Worm (Caenorhabditis elegans): ENCODE data around the gene C25E10.7.
A peak's percentile ranks its signal among the peaks of the same experiment; 100 is the strongest.

C25E10.7 gene

ce11 chrV:9094060-9094628 is 43.1 kb upstream of the C25E10.7 start (continued):
- TF ChIP-seq ama-1 (optimal IDR thresholded peaks at IDR 0.05) (no peak), lin-39 (tag; optimal IDR thresholded peaks at IDR 0.05) (no peak), lsy-2 (tag; optimal IDR thresholded peaks at IDR 0.05) (peak; percentile 7 to 68), hlh-11 (tag; optimal IDR thresholded peaks at IDR 0.05) (peak; percentile 91), dve-1 (tag; optimal IDR thresholded peaks at IDR 0.05; ENCODE audit: insufficient read depth) (peak; percentile 86), mdl-1 (tag; optimal IDR thresholded peaks at IDR 0.05) (peak in 1 of 2 experiments; percentile 83), mep-1 (tag; optimal IDR thresholded peaks at IDR 0.05) (peak; percentile 54), F10B5.3 (tag; optimal IDR thresholded peaks at IDR 0.05) (no peak), mxl-3 (GFP tag; optimal IDR thresholded peaks at IDR 0.05) (peak; percentile 11), lir-3 (tag; optimal IDR thresholded peaks at IDR 0.05) (no peak), spr-3 (GFP tag; optimal IDR thresholded peaks at IDR 0.05) (no peak), nhr-11 (tag; optimal IDR thresholded peaks at IDR 0.05) (peak; percentile 68), daf-19 (GFP tag; conservative IDR thresholded peaks at IDR 0.05) (no peak), ceh-28 (tag; optimal IDR thresholded peaks at IDR 0.05) (no peak), nhr-77 (tag; optimal IDR thresholded peaks at IDR 0.05) (peak; percentile 24), spr-1 (tag; optimal IDR thresholded peaks at IDR 0.05) (no peak), hlh-30 (tag; optimal IDR thresholded peaks at IDR 0.05; ENCODE audit: insufficient read depth) (peak; percentile 92)

- no peak for TF ChIP-seq nhr-102 (tag; optimal IDR thresholded peaks at IDR 0.05)
- no peak for TF ChIP-seq gei-8 (GFP tag; optimal IDR thresholded peaks at IDR 0.05)
- no peak for TF ChIP-seq lin-15B (tag; optimal IDR thresholded peaks at IDR 0.05)
- TF ChIP-seq cey-2 (tag; optimal IDR thresholded peaks at IDR 0.05; ENCODE audit: borderline replicate concordance, insufficient read depth), result no peak
- TF ChIP-seq hlh-30 (tag; optimal IDR thresholded peaks at IDR 0.05; ENCODE audit: insufficient read depth), result peak; percentile 31
- no peak for TF ChIP-seq snpc-4 (tag; optimal IDR thresholded peaks at IDR 0.05)
- no peak for TF ChIP-seq daf-16 (GFP tag; optimal IDR thresholded peaks at IDR 0.05)
- no peak for TF ChIP-seq daf-16 (tag; optimal IDR thresholded peaks at IDR 0.05)
- TF ChIP-seq lin-39 (tag; optimal IDR thresholded peaks at IDR 0.05), result no peak
- no peak for TF ChIP-seq ceh-28 (tag; optimal IDR thresholded peaks at IDR 0.05)
- TF ChIP-seq mep-1 (tag; optimal IDR thresholded peaks at IDR 0.05), result peak; percentile 12
- peak; percentile 30 for TF ChIP-seq fkh-10 (GFP tag; optimal IDR thresholded peaks at IDR 0.05)
- no peak for TF ChIP-seq T20F7.1 (GFP tag; optimal IDR thresholded peaks at IDR 0.05)
- no peak for TF ChIP-seq lin-13 (GFP tag; optimal IDR thresholded peaks at IDR 0.05)
- no peak for TF ChIP-seq nhr-42 (GFP tag; IDR thresholded peaks at IDR 0.05)
- TF ChIP-seq mdl-1 (tag; optimal IDR thresholded peaks at IDR 0.05), result no peak
- no peak for TF ChIP-seq R02D3.7 (tag; optimal IDR thresholded peaks at IDR 0.05)
- no peak for TF ChIP-seq D1046.2 (GFP tag; IDR thresholded peaks at IDR 0.05)
- no peak for TF ChIP-seq nhr-41 (GFP tag; IDR thresholded peaks at IDR 0.05)
- no peak for TF ChIP-seq hmg-1.1 (GFP tag; IDR thresholded peaks at IDR 0.05)
- no peak for TF ChIP-seq ZK546.5 (tag; optimal IDR thresholded peaks at IDR 0.05)
- TF ChIP-seq jun-1 (tag; optimal IDR thresholded peaks at IDR 0.05), result no peak
- TF ChIP-seq ctbp-1 (GFP tag; IDR thresholded peaks at IDR 0.05), result no peak
- 0 out of 2 replicates have a peak, but pooled peaks have one; percentile 21 for TF ChIP-seq ceh-20 (GFP tag; IDR thresholded peaks at IDR 0.05)
- no peak for TF ChIP-seq daf-12 (tag; optimal IDR thresholded peaks at IDR 0.05)
- no peak for TF ChIP-seq fos-1 (tag; optimal IDR thresholded peaks at IDR 0.05)
- TF ChIP-seq ceh-44 (GFP tag; IDR thresholded peaks at IDR 0.05), result no peak
- no peak for TF ChIP-seq lin-38 (GFP tag; IDR thresholded peaks at IDR 0.05)
Measured at ce11 chrV:9092209-9092608, 41.2 kb upstream of the C25E10.7 start, which contains the start of gene T27E4.1. TSS of gene T27E4.1 (plus strand) at chrV:9092345.

Data from whole organism, L4 larva.